Worm (Caenorhabditis elegans) whole organism, mixed stage, embryonic: Measurements from ENCODE around the gene F38E1.3.
"Not testable (repeated sequence)": the region's sequence is repeated elsewhere in the genome, so short reads cannot be mapped to it uniquely, and the experiment has no call there.

Experiments used
- M03D4.4 ChIP-seq: sonication (generic microtip); optimal IDR thresholded peaks from 2 replicates; lab custom pipeline; 2017; ENCODE audit warnings: mild to moderate bottlenecking, missing genetic modification characterization, missing compliant biosample characterization
- bed-3 ChIP-seq: fragments of 200-800 bp; sonication (Bioruptor generic); optimal IDR thresholded peaks from 3 replicates; lab custom pipeline; 2018; ENCODE audit warnings: mild to moderate bottlenecking, missing genetic modification characterization, moderate library complexity, missing compliant biosample characterization
- blmp-1 ChIP-seq: fragments of 150-350 bp; optimal IDR thresholded peaks from 2 replicates; lab custom pipeline; 2014; ENCODE audit warnings: missing biosample characterization, missing genetic modification characterization
- ceh-43 ChIP-seq: fragments of 200-800 bp; sonication (Bioruptor generic); optimal IDR thresholded peaks from 2 replicates; lab custom pipeline; 2018; ENCODE audit warnings: mild to moderate bottlenecking, missing genetic modification characterization, moderate library complexity, missing compliant biosample characterization
- ceh-83 ChIP-seq: fragments of 200-800 bp; sonication (Bioruptor generic); optimal IDR thresholded peaks from 2 replicates; lab custom pipeline; 2018; ENCODE audit warnings: mild to moderate bottlenecking, missing genetic modification characterization, missing compliant biosample characterization
- ces-1 ChIP-seq: fragments of 150-350 bp; optimal IDR thresholded peaks from 2 replicates; lab custom pipeline; 2014; ENCODE audit warnings: missing biosample characterization, missing genetic modification reagents, missing genetic modification characterization
- cnd-1 ChIP-seq: fragments of 200-800 bp; sonication (Bioruptor generic); optimal IDR thresholded peaks from 2 replicates; lab custom pipeline; 2018; ENCODE audit warnings: mild to moderate bottlenecking, missing genetic modification characterization, missing compliant biosample characterization
- drap-1 ChIP-seq: fragments of 200-800 bp; sonication (Bioruptor generic); optimal IDR thresholded peaks from 3 replicates; lab custom pipeline; 2018; ENCODE audit warnings: mild to moderate bottlenecking, missing genetic modification characterization, missing compliant biosample characterization
- elt-3 ChIP-seq: fragments of 150-350 bp; optimal IDR thresholded peaks from 2 replicates; lab custom pipeline; 2014; ENCODE audit warnings: missing biosample characterization, missing genetic modification characterization
- flh-1 ChIP-seq: fragments of 200-800 bp; sonication (Bioruptor generic); optimal IDR thresholded peaks from 2 replicates; lab custom pipeline; 2018; ENCODE audit warnings: mild to moderate bottlenecking, missing genetic modification characterization, moderate library complexity, missing compliant biosample characterization
- ham-2 ChIP-seq: fragments of 200-800 bp; sonication (Bioruptor generic); optimal IDR thresholded peaks from 2 replicates; lab custom pipeline; 2018; ENCODE audit warnings: mild to moderate bottlenecking, missing genetic modification characterization, missing compliant biosample characterization
- hlh-1 ChIP-seq: fragments of 150-350 bp; optimal IDR thresholded peaks from 2 replicates; lab custom pipeline; 2014; ENCODE audit warnings: missing biosample characterization, missing genetic modification reagents, missing genetic modification characterization
- lin-13 ChIP-seq: fragments of 150-350 bp; optimal IDR thresholded peaks from 2 replicates; lab custom pipeline; 2014; ENCODE audit warnings: missing biosample characterization, missing genetic modification characterization
- lin-32 ChIP-seq: fragments of 200-800 bp; sonication (Bioruptor generic); optimal IDR thresholded peaks from 2 replicates; lab custom pipeline; 2018; ENCODE audit warnings: mild to moderate bottlenecking, missing genetic modification characterization, missing compliant biosample characterization
- mab-5 ChIP-seq: fragments of 150-350 bp; optimal IDR thresholded peaks from 2 replicates; lab custom pipeline; 2014; ENCODE audit warnings: missing biosample characterization, missing genetic modification characterization
- mep-1 ChIP-seq: fragments of 150-350 bp; optimal IDR thresholded peaks from 2 replicates; lab custom pipeline; 2017; ENCODE audit warnings: missing biosample characterization, missing genetic modification reagents, missing genetic modification characterization, inconsistent platforms
- mls-2 ChIP-seq: sonication (generic microtip); optimal IDR thresholded peaks from 2 replicates; lab custom pipeline; 2016; ENCODE audit warnings: mild to moderate bottlenecking, missing genetic modification characterization, moderate library complexity, missing compliant biosample characterization
- nhr-12 ChIP-seq: fragments of 150-350 bp; optimal IDR thresholded peaks from 2 replicates; lab custom pipeline; 2014; ENCODE audit warnings: missing biosample characterization, missing genetic modification characterization
- nhr-2 ChIP-seq: fragments of 150-350 bp; optimal IDR thresholded peaks from 2 replicates; lab custom pipeline; 2014; ENCODE audit warnings: missing biosample characterization, missing genetic modification characterization
- nhr-237 ChIP-seq: fragments of 150-350 bp; optimal IDR thresholded peaks from 2 replicates; lab custom pipeline; 2014; ENCODE audit warnings: missing biosample characterization, missing genetic modification characterization
- nhr-28 ChIP-seq: fragments of 150-350 bp; optimal IDR thresholded peaks from 2 replicates; lab custom pipeline; 2014; ENCODE audit warnings: missing biosample characterization, missing genetic modification characterization
- pha-4 ChIP-seq: fragments of 150-350 bp; optimal IDR thresholded peaks from 2 replicates; lab custom pipeline; 2018; ENCODE audit warnings: missing biosample characterization, missing genetic modification reagents, missing genetic modification characterization
- snpc-4 ChIP-seq: fragments of 150-350 bp; optimal IDR thresholded peaks from 2 replicates; lab custom pipeline; 2014; ENCODE audit warnings: missing biosample characterization, missing genetic modification characterization
- sptf-1 ChIP-seq: sonication (generic microtip); optimal IDR thresholded peaks from 2 replicates; lab custom pipeline; 2017; ENCODE audit warnings: mild to moderate bottlenecking, missing genetic modification characterization, moderate library complexity, missing compliant biosample characterization
- tbx-8 ChIP-seq: fragments of 200-800 bp; sonication (Bioruptor generic); optimal IDR thresholded peaks from 2 replicates; lab custom pipeline; 2018; ENCODE audit warnings: mild to moderate bottlenecking, missing genetic modification characterization, moderate library complexity, missing compliant biosample characterization
- unc-120 ChIP-seq: sonication (generic microtip); optimal IDR thresholded peaks from 2 replicates; lab custom pipeline; 2017; ENCODE audit warnings: missing genetic modification characterization, missing compliant biosample characterization; ENCODE audit not compliant: poor library complexity, severe bottlenecking
- unc-39 ChIP-seq: fragments of 150-350 bp; optimal IDR thresholded peaks from 2 replicates; lab custom pipeline; 2014; ENCODE audit warnings: missing biosample characterization, missing genetic modification characterization
- unc-62 ChIP-seq: fragments of 150-350 bp; optimal IDR thresholded peaks from 2 replicates; lab custom pipeline; 2014; ENCODE audit warnings: missing biosample characterization, missing genetic modification reagents, missing genetic modification characterization
- zip-8 ChIP-seq: fragments of 150-350 bp; optimal IDR thresholded peaks from 2 replicates; lab custom pipeline; 2014; ENCODE audit warnings: missing biosample characterization, missing genetic modification characterization
- ztf-11 ChIP-seq: fragments of 150-350 bp; optimal IDR thresholded peaks from 2 replicates; lab custom pipeline; 2014; ENCODE audit warnings: missing biosample characterization, missing genetic modification characterization

F38E1.3 gene

DNA sequence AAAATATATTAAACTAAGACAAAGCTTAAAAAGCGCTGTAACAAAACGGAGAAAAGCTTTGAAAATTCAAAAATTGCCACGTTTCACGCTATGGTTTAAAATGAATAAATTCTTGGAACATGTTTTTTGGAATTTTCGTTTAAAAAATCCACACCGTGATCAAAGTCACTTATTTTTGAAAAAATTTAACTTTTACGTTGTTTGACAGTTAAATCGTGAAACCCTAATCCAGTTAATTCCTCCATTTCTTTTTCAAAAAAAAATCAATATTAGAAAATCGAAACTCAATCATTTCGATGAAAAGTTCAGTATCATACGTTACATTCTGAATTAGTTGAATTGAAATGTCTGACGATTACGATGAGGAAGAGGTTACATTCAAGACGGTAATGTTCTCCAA is at the start of gene F38E1.3:
Gene F38E1.3 (plus strand): TSS at position 301 of the 400 bp plus-strand sequence.
- no peak for TF ChIP-seq snpc-4
- TF ChIP-seq, all 35 proteins: peak for 0

- TF ChIP-seq tbx-8 (no peak), cnd-1 (tag; lab: Kevin White, UChicago) (no peak), mls-2 (tag; lab: Kevin White, UChicago) (no peak), unc-120 (no peak), M03D4.4 (no peak), ceh-43 (GFP tag; lab: Kevin White, UChicago) (no peak), ces-1 (GFP tag; lab: Kevin White, UChicago) (no peak), nhr-28 (tag; lab: Kevin White, UChicago) (no peak), lin-13 (no peak), lin-32 (GFP tag; lab: Kevin White, UChicago) (no peak), unc-39 (tag; lab: Kevin White, UChicago) (no peak), nhr-2 (no peak), flh-1 (GFP tag; lab: Kevin White, UChicago) (no peak), elt-3 (tag; lab: Kevin White, UChicago) (no peak), hlh-1 (tag; lab: Kevin White, UChicago) (no peak), ham-2 (GFP tag; lab: Kevin White, UChicago) (no peak), mep-1 (tag; lab: Kevin White, UChicago) (no peak), nhr-12 (tag; lab: Kevin White, UChicago) (no peak), ceh-83 (GFP tag; lab: Kevin White, UChicago) (no peak)
Observed at ce11 chrV:8327080-8327479, 48.9 kb upstream of the F38E1.3 start.

DNA sequence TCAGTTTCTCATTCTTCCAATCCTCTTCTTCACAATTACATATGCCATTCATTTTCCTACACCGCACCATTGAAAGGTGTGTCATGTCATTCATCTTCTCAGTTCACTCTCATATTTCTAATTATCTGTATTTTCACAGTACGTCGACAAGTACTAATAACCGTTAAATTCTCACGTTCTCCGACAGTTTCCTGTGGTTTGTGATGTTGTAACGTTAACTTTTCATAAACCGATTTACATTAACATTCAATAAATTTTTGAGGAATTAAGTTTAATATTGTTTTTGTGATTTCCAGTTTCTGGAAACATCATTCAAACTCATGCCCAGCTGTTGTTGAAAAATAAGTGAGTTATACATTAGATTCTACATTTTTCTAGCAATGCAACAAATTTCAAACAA is 41.6 kb upstream of the F38E1.3 start, which contains the start of gene tmd-2:
Gene tmd-2 (plus strand): TSS at position 301 of the 400 bp plus-strand sequence.
- no peak for TF ChIP-seq sptf-1 (tag; lab: Kevin White, UChicago)
- TF ChIP-seq lin-13 = no peak
- TF ChIP-seq mep-1 (tag; lab: Kevin White, UChicago) = no peak
- no peak for TF ChIP-seq drap-1
- TF ChIP-seq mab-5 (tag; lab: Kevin White, UChicago) = no peak
- no peak for TF ChIP-seq bed-3
- no peak for TF ChIP-seq cnd-1 (tag; lab: Kevin White, UChicago)
- TF ChIP-seq mls-2 (tag; lab: Kevin White, UChicago) = no peak
- no peak for TF ChIP-seq unc-39 (tag; lab: Kevin White, UChicago)
- TF ChIP-seq pha-4 (tag; lab: Kevin White, UChicago) = no peak

DNA sequence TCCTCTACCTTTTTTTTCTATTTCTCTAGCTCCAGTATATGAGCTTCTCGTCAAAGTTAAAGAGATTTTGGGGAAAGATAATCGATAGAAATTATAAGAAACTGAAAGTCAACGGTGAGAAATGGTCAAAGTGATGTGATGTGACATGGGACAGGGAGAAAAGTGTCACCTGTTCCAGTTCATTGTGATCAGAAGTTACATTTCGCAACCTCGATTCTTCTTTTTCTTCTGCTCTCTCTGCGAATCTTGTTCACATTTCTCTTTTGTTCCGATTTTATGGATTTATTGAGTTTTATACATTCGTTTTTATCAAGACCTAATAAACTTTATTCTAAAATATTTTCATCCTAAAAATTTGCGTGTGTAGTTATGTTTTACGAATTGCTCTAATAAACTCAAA is 40.3 kb upstream of the F38E1.3 start:
- TF ChIP-seq pha-4 (tag; lab: Kevin White, UChicago) (no peak), hlh-1 (tag; lab: Kevin White, UChicago) (peak; percentile 82), unc-62 (GFP tag; lab: Kevin White, UChicago) (peak; percentile 83), ham-2 (GFP tag; lab: Kevin White, UChicago) (no peak)

DNA sequence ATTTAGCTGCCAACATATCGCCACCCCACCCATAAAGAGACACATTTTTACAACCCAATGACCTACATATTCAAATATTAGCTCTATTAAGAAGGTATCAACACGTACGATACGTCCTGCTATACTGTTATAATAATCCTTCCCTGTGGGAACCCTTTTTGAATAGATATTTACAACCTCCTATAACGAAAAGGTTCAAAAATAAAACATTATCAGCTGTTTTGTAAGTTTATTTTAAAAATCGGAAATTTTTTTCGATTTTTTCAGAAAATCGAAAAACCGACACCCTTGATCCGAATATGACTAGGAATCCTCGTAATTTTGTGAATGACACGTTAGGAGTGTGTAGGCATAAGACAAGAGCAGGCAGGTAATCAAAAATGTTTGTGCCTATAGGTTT is 35.0 kb upstream of the F38E1.3 start, which contains the start of gene C08D8.7:
Gene C08D8.7 (plus strand): TSS at position 301 of the 400 bp plus-strand sequence.
- not testable (repeated sequence) for TF ChIP-seq nhr-237 (tag; lab: Kevin White, UChicago); drap-1; blmp-1 (tag; lab: Kevin White, UChicago)

DNA sequence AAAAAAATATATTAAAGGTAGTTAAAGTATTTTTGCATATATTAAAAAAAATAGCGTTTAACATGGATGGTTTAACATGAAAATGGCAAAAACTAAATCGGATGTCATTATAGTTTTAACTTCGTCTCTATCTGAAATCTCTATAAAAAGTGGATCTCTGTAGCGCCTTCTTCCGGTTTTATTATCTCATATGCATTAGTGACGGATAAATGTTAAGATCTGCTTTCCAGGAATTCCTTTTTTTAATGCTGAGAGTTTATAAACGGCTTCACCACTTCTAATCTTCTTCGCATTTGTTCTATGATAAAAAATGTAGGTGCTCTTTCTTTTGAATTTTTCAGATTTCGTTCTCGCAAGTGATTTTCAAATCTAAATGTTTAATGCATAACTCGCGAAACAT is 33.5 kb upstream of the F38E1.3 start:
- no peak for TF ChIP-seq zip-8 (tag; lab: Kevin White, UChicago)
- no peak for TF ChIP-seq ces-1 (GFP tag; lab: Kevin White, UChicago)
- TF ChIP-seq lin-32 (GFP tag; lab: Kevin White, UChicago) = no peak
- no peak for TF ChIP-seq mls-2 (tag; lab: Kevin White, UChicago)
- no peak for TF ChIP-seq M03D4.4
- no peak for TF ChIP-seq unc-120
- TF ChIP-seq elt-3 (tag; lab: Kevin White, UChicago) = no peak
- TF ChIP-seq unc-39 (tag; lab: Kevin White, UChicago) = no peak
- no peak for TF ChIP-seq ztf-11 (tag; lab: Kevin White, UChicago)
- TF ChIP-seq hlh-1 (tag; lab: Kevin White, UChicago) = no peak
